Worm (Caenorhabditis elegans) whole organism, L1 larva: ENCODE data around the gene grl-9.

ENCODE experiments used
- C04F5.9 ChIP-seq: sonication (generic microtip); optimal IDR thresholded peaks from 2 replicates; lab custom pipeline; 2016; ENCODE audit warnings: missing genetic modification characterization, missing compliant biosample characterization
- C16A3.4 ChIP-seq: fragments of 150-350 bp; optimal IDR thresholded peaks from 2 replicates; lab custom pipeline; 2014; ENCODE audit warnings: missing biosample characterization, missing genetic modification characterization
- C34B4.2 ChIP-seq: sonication (generic microtip); optimal IDR thresholded peaks from 2 replicates; lab custom pipeline; 2017; ENCODE audit warnings: mild to moderate bottlenecking, missing genetic modification characterization, missing compliant biosample characterization
- F16B12.6 ChIP-seq: fragments of 150-350 bp; optimal IDR thresholded peaks from 2 replicates; lab custom pipeline; 2014; ENCODE audit warnings: missing biosample characterization, missing genetic modification characterization
- Y116A8C.19 ChIP-seq: sonication (generic microtip); optimal IDR thresholded peaks from 2 replicates; lab custom pipeline; 2016; ENCODE audit warnings: missing compliant biosample characterization, missing genetic modification characterization, borderline replicate concordance
- aha-1 ChIP-seq: fragments of 150-350 bp; optimal IDR thresholded peaks from 2 replicates; lab custom pipeline; 2014; ENCODE audit warnings: missing biosample characterization, missing genetic modification characterization
- alr-1 ChIP-seq: fragments of 200-800 bp; sonication (Bioruptor generic); optimal IDR thresholded peaks from 2 replicates; lab custom pipeline; 2018; ENCODE audit warnings: borderline replicate concordance, mild to moderate bottlenecking, missing genetic modification characterization, missing compliant biosample characterization
- ama-1 ChIP-seq: fragments of 150-350 bp; optimal IDR thresholded peaks from 2 replicates; lab custom pipeline; 2014
- ceh-88 ChIP-seq: fragments of 200-800 bp; sonication (Bioruptor generic); IDR thresholded peaks from 2 replicates; pipeline ENCODE4 v1.3.6; 2022; ENCODE audit warnings: missing genetic modification characterization, missing compliant biosample characterization
- dpl-1 ChIP-seq, 3 experiments: fragments of 150-350 bp in 2 of 3; sonication (generic microtip) in 1 of 3; optimal IDR thresholded peaks; 2 replicates each; lab custom pipeline; 2014 to 2017; ENCODE audit warnings: missing biosample characterization in 3 of 3, missing genetic modification characterization in 3 of 3, missing genetic modification reagents in 3 of 3
- efl-3 ChIP-seq: fragments of 200-800 bp; sonication (Bioruptor generic); optimal IDR thresholded peaks from 2 replicates; lab custom pipeline; 2018; ENCODE audit warnings: mild to moderate bottlenecking, missing genetic modification characterization, missing compliant biosample characterization
- egl-13 ChIP-seq: sonication (generic microtip); optimal IDR thresholded peaks from 2 replicates; lab custom pipeline; 2016; ENCODE audit warnings: missing genotype, missing genetic modification reagents, missing genetic modification characterization, missing compliant biosample characterization
- ets-5 ChIP-seq: fragments of 200-800 bp; sonication (Bioruptor generic); IDR thresholded peaks from 2 replicates; pipeline ENCODE4 v1.3.6; 2022; ENCODE audit warnings: missing genetic modification characterization, missing compliant biosample characterization
- fkh-10 ChIP-seq: sonication (generic microtip); optimal IDR thresholded peaks from 2 replicates; lab custom pipeline; 2017; ENCODE audit warnings: missing biosample characterization, missing genetic modification reagents, missing genetic modification characterization
- fkh-4 ChIP-seq: sonication (generic microtip); optimal IDR thresholded peaks from 2 replicates; lab custom pipeline; 2016; ENCODE audit warnings: missing compliant biosample characterization, missing genetic modification characterization, borderline replicate concordance
- fkh-8 ChIP-seq: sonication (generic microtip); optimal IDR thresholded peaks from 2 replicates; lab custom pipeline; 2016; ENCODE audit warnings: mild to moderate bottlenecking, missing genetic modification characterization, missing compliant biosample characterization
- fos-1 ChIP-seq: fragments of 150-350 bp; optimal IDR thresholded peaks from 2 replicates; lab custom pipeline; 2014; ENCODE audit warnings: missing biosample characterization, missing genetic modification characterization
- hlh-17 ChIP-seq: fragments of 200-800 bp; sonication (Bioruptor generic); optimal IDR thresholded peaks from 2 replicates; lab custom pipeline; 2018; ENCODE audit warnings: missing genetic modification characterization, mild to moderate bottlenecking, missing compliant biosample characterization, moderate library complexity, borderline replicate concordance
- hlh-4 ChIP-seq: sonication (generic microtip); optimal IDR thresholded peaks from 2 replicates; lab custom pipeline; 2016; ENCODE audit warnings: mild to moderate bottlenecking, missing genetic modification characterization, missing compliant biosample characterization
- isw-1 ChIP-seq: fragments of 200-800 bp; sonication (Bioruptor generic); IDR thresholded peaks from 2 replicates; pipeline ENCODE4 v1.3.6; 2022; ENCODE audit warnings: missing genetic modification characterization, missing compliant biosample characterization
- lin-35 ChIP-seq, 2 experiments: fragments of 150-350 bp; optimal IDR thresholded peaks; 2 replicates each; lab custom pipeline; 2014; ENCODE audit warnings: missing biosample characterization in 2 of 2, missing genetic modification characterization in 2 of 2, missing genetic modification reagents in 2 of 2
- lir-3 ChIP-seq: sonication (generic microtip); optimal IDR thresholded peaks from 2 replicates; lab custom pipeline; 2016; ENCODE audit warnings: mild to moderate bottlenecking, missing genetic modification characterization, moderate library complexity, missing compliant biosample characterization; ENCODE audit not compliant: poor library complexity
- mab-9 ChIP-seq: fragments of 200-800 bp; sonication (Bioruptor generic); IDR thresholded peaks from 2 replicates; pipeline ENCODE4 v1.3.6; 2022; ENCODE audit warnings: missing genetic modification reagents, missing genetic modification characterization, missing compliant biosample characterization
- nhr-11 ChIP-seq: fragments of 150-350 bp; optimal IDR thresholded peaks from 2 replicates; lab custom pipeline; 2014; ENCODE audit warnings: missing biosample characterization, missing genetic modification characterization
- nhr-28 ChIP-seq: fragments of 150-350 bp; optimal IDR thresholded peaks from 2 replicates; lab custom pipeline; 2014; ENCODE audit warnings: missing biosample characterization, missing genetic modification characterization
- nhr-47 ChIP-seq: sonication (generic microtip); optimal IDR thresholded peaks from 2 replicates; lab custom pipeline; 2016; ENCODE audit warnings: mild to moderate bottlenecking, missing genetic modification characterization, moderate library complexity, missing compliant biosample characterization
- nhr-71 ChIP-seq: sonication (generic microtip); optimal IDR thresholded peaks from 2 replicates; lab custom pipeline; 2016; ENCODE audit warnings: mild to moderate bottlenecking, missing genetic modification characterization, moderate library complexity, missing compliant biosample characterization
- nhr-76 ChIP-seq: sonication (generic microtip); optimal IDR thresholded peaks from 2 replicates; lab custom pipeline; 2017; ENCODE audit warnings: missing biosample characterization, missing genetic modification characterization
- pag-3 ChIP-seq: sonication (generic microtip); optimal IDR thresholded peaks from 2 replicates; lab custom pipeline; 2017; ENCODE audit warnings: missing genetic modification characterization, mild to moderate bottlenecking, missing compliant biosample characterization, antibody characterized with exemption, borderline replicate concordance; ENCODE audit not compliant: insufficient read depth
- pax-3 ChIP-seq: fragments of 200-800 bp; sonication (Bioruptor generic); optimal IDR thresholded peaks from 2 replicates; lab custom pipeline; 2018; ENCODE audit warnings: mild to moderate bottlenecking, missing genetic modification characterization, moderate library complexity, missing compliant biosample characterization
- rnt-1 ChIP-seq: sonication (generic microtip); optimal IDR thresholded peaks from 2 replicates; lab custom pipeline; 2016; ENCODE audit warnings: mild to moderate bottlenecking, missing genetic modification characterization, moderate library complexity, missing compliant biosample characterization
- skn-1 ChIP-seq: fragments of 150-350 bp; optimal IDR thresholded peaks from 2 replicates; lab custom pipeline; 2014; ENCODE audit warnings: missing biosample characterization, missing genetic modification characterization
- snpc-4 ChIP-seq: fragments of 150-350 bp; optimal IDR thresholded peaks from 2 replicates; lab custom pipeline; 2014; ENCODE audit warnings: missing biosample characterization, missing genetic modification characterization
- sox-4 ChIP-seq: sonication (generic microtip); optimal IDR thresholded peaks from 2 replicates; lab custom pipeline; 2016; ENCODE audit warnings: missing genetic modification characterization, missing compliant biosample characterization
- sup-37 ChIP-seq: fragments of 200-800 bp; sonication (Bioruptor generic); optimal IDR thresholded peaks from 2 replicates; lab custom pipeline; 2018; ENCODE audit warnings: mild to moderate bottlenecking, missing genetic modification characterization, missing compliant biosample characterization
- swsn-7 ChIP-seq: sonication (generic microtip); optimal IDR thresholded peaks from 2 replicates; lab custom pipeline; 2016; ENCODE audit warnings: missing genetic modification characterization, missing compliant biosample characterization
- unc-62 ChIP-seq: fragments of 150-350 bp; optimal IDR thresholded peaks from 2 replicates; lab custom pipeline; 2014; ENCODE audit warnings: missing biosample characterization, missing genetic modification reagents, missing genetic modification characterization
- vab-15 ChIP-seq: sonication (generic microtip); optimal IDR thresholded peaks from 2 replicates; lab custom pipeline; 2017; ENCODE audit warnings: missing genotype, mild to moderate bottlenecking, missing genetic modification characterization, missing compliant biosample characterization
- xbp-1 ChIP-seq: sonication (generic microtip); optimal IDR thresholded peaks from 2 replicates; lab custom pipeline; 2016; ENCODE audit warnings: missing genetic modification characterization, missing compliant biosample characterization
- ztf-11 ChIP-seq, 2 experiments: sonication (generic microtip); optimal IDR thresholded peaks; 2 replicates each; lab custom pipeline; 2016 to 2017; ENCODE audit warnings: missing genetic modification characterization in 2 of 2, missing biosample characterization in 1 of 2, missing compliant biosample characterization in 1 of 2

grl-9 gene

ce11 chrV:6780166-6780565 is 48.7 kb upstream of the grl-9 start, which contains the start of gene ZC404.15:
TSS of gene ZC404.15 (plus strand) at chrV:6780466.
- TF ChIP-seq ets-5 (GFP tag; lab: Robert Waterston, UW) (no peak), vab-15 (no peak), isw-1 (GFP tag; lab: Robert Waterston, UW) (no peak), mab-9 (GFP tag; lab: Robert Waterston, UW) (no peak), C34B4.2 (tag; lab: Kevin White, UChicago) (no peak), snpc-4 (no peak), sox-4 (tag; lab: Kevin White, UChicago) (no peak), fkh-4 (tag; lab: Kevin White, UChicago) (no peak), fkh-10 (GFP tag; lab: Kevin White, UChicago) (no peak), xbp-1 (tag; lab: Kevin White, UChicago) (no peak), C16A3.4 (tag; lab: Kevin White, UChicago) (no peak)

- TF ChIP-seq fkh-8 (tag; lab: Kevin White, UChicago) = peak; percentile 67
- peak; percentile 36 for TF ChIP-seq nhr-11 (tag; lab: Kevin White, UChicago)
- TF ChIP-seq skn-1 (tag; lab: Kevin White, UChicago) = no peak
- TF ChIP-seq nhr-47 (tag; lab: Kevin White, UChicago) = peak; percentile 15
- no peak for TF ChIP-seq fkh-10 (GFP tag; lab: Kevin White, UChicago)
- TF ChIP-seq hlh-4 (tag; lab: Kevin White, UChicago) = peak; percentile 89
- TF ChIP-seq nhr-71 (tag; lab: Kevin White, UChicago) = peak; percentile 59
- no peak for TF ChIP-seq rnt-1
- TF ChIP-seq, all 84 proteins: peak for 5
Measured at ce11 chrV:6778457-6778856, 47.0 kb upstream of the grl-9 start.

ce11 chrV:6775708-6776107 is 44.2 kb upstream of the grl-9 start, which contains the start of gene srh-28:
TSS of gene srh-28 (minus strand) at chrV:6775808.
- TF ChIP-seq nhr-28 (tag; lab: Kevin White, UChicago) (no peak), efl-3 (no peak), ets-5 (GFP tag; lab: Robert Waterston, UW) (no peak), fos-1 (tag; lab: Kevin White, UChicago) (no peak), egl-13 (no peak), sox-4 (tag; lab: Kevin White, UChicago) (no peak), fkh-8 (tag; lab: Kevin White, UChicago) (peak; percentile 49), lin-35 (GFP tag; optimal IDR thresholded peaks at IDR 0.05; lab: Kevin White, UChicago) (no peak), sup-37 (GFP tag; lab: Kevin White, UChicago) (no peak), nhr-47 (tag; lab: Kevin White, UChicago) (peak; percentile 30), C04F5.9 (tag; lab: Kevin White, UChicago) (no peak), nhr-71 (tag; lab: Kevin White, UChicago) (peak; percentile 17), pax-3 (tag; lab: Kevin White, UChicago) (no peak)

ce11 chrV:6773735-6774134 is 42.2 kb upstream of the grl-9 start, which contains the start of gene ZC404.16:
TSS of gene ZC404.16 (minus strand) at chrV:6773835.
- TF ChIP-seq nhr-11 (tag; lab: Kevin White, UChicago) (no peak), fkh-10 (GFP tag; lab: Kevin White, UChicago) (no peak), swsn-7 (no peak), unc-62 (no peak), ceh-88 (GFP tag; lab: Robert Waterston, UW) (no peak), C34B4.2 (tag; lab: Kevin White, UChicago) (no peak), hlh-17 (GFP tag; lab: Kevin White, UChicago) (no peak), dpl-1 (GFP tag; optimal IDR thresholded peaks at IDR 0.05; lab: Kevin White, UChicago) (no peak), pag-3 (tag; lab: Kevin White, UChicago) (no peak), ama-1 (lab: Kevin White, UChicago) (no peak)

- no peak for TF ChIP-seq lir-3 (tag; lab: Kevin White, UChicago)
- TF ChIP-seq F16B12.6 = no peak
- TF ChIP-seq lin-35 (GFP tag; optimal IDR thresholded peaks at IDR 0.05; lab: Kevin White, UChicago) = no peak
- TF ChIP-seq mab-9 (GFP tag; lab: Robert Waterston, UW) = no peak
- TF ChIP-seq pag-3 (tag; lab: Kevin White, UChicago) = no peak
- TF ChIP-seq C04F5.9 (tag; lab: Kevin White, UChicago) = no peak
- no peak for TF ChIP-seq ztf-11 (tag; optimal IDR thresholded peaks at IDR 0.05; lab: Kevin White, UChicago)
- TF ChIP-seq Y116A8C.19 (tag; lab: Kevin White, UChicago) = no peak
- no peak for TF ChIP-seq aha-1 (tag; lab: Kevin White, UChicago)
- TF ChIP-seq C16A3.4 (tag; lab: Kevin White, UChicago) = no peak
- no peak for TF ChIP-seq skn-1 (tag; lab: Kevin White, UChicago)
- no peak for TF ChIP-seq nhr-76
- no peak for TF ChIP-seq efl-3
- TF ChIP-seq sup-37 (GFP tag; lab: Kevin White, UChicago) = no peak
- no peak for TF ChIP-seq alr-1 (tag; lab: Kevin White, UChicago)
Measured at ce11 chrV:6771645-6772044, 40.2 kb upstream of the grl-9 start, which contains the start of gene srh-30. TSS of gene srh-30 (minus strand) at chrV:6771745.
